Worm (Caenorhabditis elegans) whole organism, L1 larva: ENCODE measurements around the gene T11F9.10.

Experiments used
- C16A3.4 ChIP-seq: fragments of 150-350 bp; optimal IDR thresholded peaks from 2 replicates; lab custom pipeline; 2014; ENCODE audit warnings: missing biosample characterization, missing genetic modification characterization
- aly-2 ChIP-seq: fragments of 150-350 bp; optimal IDR thresholded peaks from 2 replicates; lab custom pipeline; 2014; ENCODE audit warnings: missing biosample characterization, missing genetic modification characterization
- elt-3 ChIP-seq, 6 experiments: fragments of 150-350 bp in 1 of 6; sonication (generic microtip); optimal IDR thresholded peaks; 2 replicates each; lab custom pipeline; 2017 to 2018; ENCODE audit warnings: missing biosample characterization in 6 of 6, missing genetic modification characterization in 6 of 6, inconsistent platforms in 1 of 6
- fos-1 ChIP-seq: fragments of 150-350 bp; optimal IDR thresholded peaks from 2 replicates; lab custom pipeline; 2014; ENCODE audit warnings: missing biosample characterization, missing genetic modification characterization
- lin-15B ChIP-seq: fragments of 150-350 bp; sonication (generic microtip); optimal IDR thresholded peaks from 3 replicates; lab custom pipeline; 2014; ENCODE audit warnings: missing biosample characterization, missing genetic modification characterization
- mdl-1 ChIP-seq, 2 experiments: fragments of 150-350 bp; optimal IDR thresholded peaks; 2 replicates each; lab custom pipeline; 2014 to 2017; ENCODE audit warnings: missing biosample characterization in 2 of 2, missing genetic modification characterization in 2 of 2, inconsistent platforms in 1 of 2
- nhr-47 ChIP-seq: sonication (generic microtip); optimal IDR thresholded peaks from 2 replicates; lab custom pipeline; 2016; ENCODE audit warnings: mild to moderate bottlenecking, missing genetic modification characterization, moderate library complexity, missing compliant biosample characterization

DNA sequence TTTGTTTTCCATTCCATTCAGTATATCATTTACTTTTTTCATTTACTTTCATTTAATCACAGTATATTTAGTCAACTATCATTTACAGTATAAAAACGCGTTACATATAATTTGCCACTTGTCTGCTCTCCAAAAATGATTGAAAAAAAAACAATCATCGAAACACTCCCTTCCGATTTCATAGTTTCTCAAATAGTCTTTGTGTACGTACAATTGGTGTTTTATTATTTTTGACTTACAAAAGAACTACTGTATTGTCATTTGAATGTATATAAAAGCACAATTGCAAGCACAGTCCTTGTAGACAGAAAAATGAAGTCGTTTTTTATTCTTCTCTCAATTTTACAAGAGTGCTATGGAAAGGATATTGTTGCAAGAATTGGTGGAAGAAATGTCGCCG lies 12.4 kb upstream of the T11F9.10 start, which contains the start of gene nas-22:
- TF ChIP-seq C16A3.4 = no peak
- no peak for TF ChIP-seq mdl-1 (tag; optimal IDR thresholded peaks at IDR 0.05; lab: Kevin White, UChicago)
- no peak for TF ChIP-seq lin-15B (tag; lab: Kevin White, UChicago)
- no peak for TF ChIP-seq aly-2 (tag; lab: Kevin White, UChicago)
- no peak for TF ChIP-seq fos-1 (tag; lab: Kevin White, UChicago)
- TF ChIP-seq nhr-47 (tag; lab: Kevin White, UChicago) = no peak
- TF ChIP-seq elt-3 (tag; optimal IDR thresholded peaks at IDR 0.05; lab: Kevin White, UChicago) = no peak
